Worm (Caenorhabditis elegans): ENCODE measurements around the gene F54A3.5.
"Not testable (repeated sequence)": the region's sequence is repeated elsewhere in the genome, so short reads cannot be mapped to it uniquely, and the experiment has no call there.

ce11 chrII:2232429-2232828, 6.9 kb upstream of the F54A3.5 start, which contains the start of gene F54A3.6:
- not testable (repeated sequence) for TF ChIP-seq F16B12.6 (tag; optimal IDR thresholded peaks at IDR 0.05); nhr-76 (tag; optimal IDR thresholded peaks at IDR 0.05); sox-4 (tag; optimal IDR thresholded peaks at IDR 0.05); fos-1 (tag; optimal IDR thresholded peaks at IDR 0.05); xbp-1 (tag; optimal IDR thresholded peaks at IDR 0.05); blmp-1 (tag; optimal IDR thresholded peaks at IDR 0.05); grh-1 (GFP tag; IDR thresholded peaks at IDR 0.05)

All from whole organism, L1 larva.